Fruit fly (Drosophila melanogaster): Measurements from ENCODE around the gene CG7362.

dm6 chr3R:14724501-14724859 lies 29.8 kb downstream of the CG7362 start:
- TF ChIP-seq Myc (optimal IDR thresholded peaks at IDR 0.05) (no peak), ttk (optimal IDR thresholded peaks at IDR 0.05) (no peak), psq (optimal IDR thresholded peaks at IDR 0.05) (no peak), insv (optimal IDR thresholded peaks at IDR 0.05) (no peak), h (optimal IDR thresholded peaks at IDR 0.05) (no peak)
